Worm (Caenorhabditis elegans) whole organism, L2 larva: ENCODE data around the gene pdfr-1.

Experiments
- C34F6.9 ChIP-seq: fragments of 150-350 bp; optimal IDR thresholded peaks from 2 replicates; lab custom pipeline; 2014; ENCODE audit warnings: missing biosample characterization, missing genetic modification characterization
- F13H6.1 ChIP-seq: sonication (generic microtip); optimal IDR thresholded peaks from 2 replicates; lab custom pipeline; 2016; ENCODE audit warnings: missing genetic modification characterization, missing compliant biosample characterization
- R02D3.7 ChIP-seq: fragments of 150-350 bp; optimal IDR thresholded peaks from 2 replicates; lab custom pipeline; 2014; ENCODE audit warnings: missing biosample characterization, missing genetic modification characterization
- Y55F3AM.14 ChIP-seq: fragments of 200-800 bp; sonication (Bioruptor generic); optimal IDR thresholded peaks from 2 replicates; lab custom pipeline; 2018; ENCODE audit warnings: mild to moderate bottlenecking, missing genetic modification characterization, missing compliant biosample characterization
- ZK546.5 ChIP-seq: sonication (generic microtip); optimal IDR thresholded peaks from 2 replicates; lab custom pipeline; 2017; ENCODE audit warnings: missing biosample characterization, missing genetic modification characterization
- alr-1 ChIP-seq: fragments of 150-350 bp; optimal IDR thresholded peaks from 2 replicates; lab custom pipeline; 2014; ENCODE audit warnings: missing biosample characterization, missing genetic modification characterization
- aly-2 ChIP-seq: fragments of 150-350 bp; optimal IDR thresholded peaks from 2 replicates; lab custom pipeline; 2014; ENCODE audit warnings: missing biosample characterization, missing genetic modification characterization
- blmp-1 ChIP-seq: sonication (generic microtip); optimal IDR thresholded peaks from 2 replicates; lab custom pipeline; 2017; ENCODE audit warnings: missing genetic modification characterization, mild to moderate bottlenecking, missing compliant biosample characterization, antibody characterized with exemption, moderate library complexity; ENCODE audit not compliant: insufficient read depth
- ceh-16 ChIP-seq: fragments of 150-350 bp; optimal IDR thresholded peaks from 2 replicates; lab custom pipeline; 2014; ENCODE audit warnings: missing biosample characterization, missing genetic modification characterization
- ceh-82 ChIP-seq: fragments of 150-350 bp; optimal IDR thresholded peaks from 2 replicates; lab custom pipeline; 2014; ENCODE audit warnings: missing biosample characterization, missing genetic modification characterization
- crh-2 ChIP-seq: sonication (generic microtip); optimal IDR thresholded peaks from 2 replicates; lab custom pipeline; 2017; ENCODE audit warnings: missing biosample characterization, missing genetic modification characterization
- dmd-4 ChIP-seq: sonication (generic microtip); optimal IDR thresholded peaks from 2 replicates; lab custom pipeline; 2017; ENCODE audit warnings: missing biosample characterization, missing genetic modification characterization
- egl-27 ChIP-seq: sonication (generic microtip); optimal IDR thresholded peaks from 3 replicates; lab custom pipeline; 2017; ENCODE audit warnings: missing biosample characterization, missing genetic modification reagents, missing genetic modification characterization
- elt-1 ChIP-seq: fragments of 150-350 bp; optimal IDR thresholded peaks from 2 replicates; lab custom pipeline; 2014; ENCODE audit warnings: missing biosample characterization, missing genetic modification characterization
- gmeb-1 ChIP-seq: fragments of 150-350 bp; optimal IDR thresholded peaks from 2 replicates; lab custom pipeline; 2014; ENCODE audit warnings: missing biosample characterization, missing genetic modification characterization
- lin-11 ChIP-seq: fragments of 150-350 bp; sonication (generic microtip); optimal IDR thresholded peaks from 2 replicates; lab custom pipeline; 2014; ENCODE audit warnings: missing biosample characterization, missing genetic modification characterization, inconsistent platforms, mixed read lengths
- lsy-2 ChIP-seq, 2 experiments: fragments of 150-350 bp in 1 of 2; sonication (generic microtip) in 1 of 2; optimal IDR thresholded peaks; 2 replicates each; lab custom pipeline; 2014 to 2017; ENCODE audit warnings: missing biosample characterization in 2 of 2, missing genetic modification characterization in 2 of 2
- mab-5 ChIP-seq: fragments of 150-350 bp; optimal IDR thresholded peaks from 2 replicates; lab custom pipeline; 2014; ENCODE audit warnings: missing biosample characterization, missing genetic modification characterization
- mbf-1 ChIP-seq: sonication (generic microtip); optimal IDR thresholded peaks from 2 replicates; lab custom pipeline; 2017; ENCODE audit warnings: missing biosample characterization, missing genetic modification characterization
- mdl-1 ChIP-seq, 2 experiments: fragments of 150-350 bp in 1 of 2; sonication (generic microtip) in 1 of 2; optimal IDR thresholded peaks; 2 replicates each; lab custom pipeline; 2017; ENCODE audit warnings: missing biosample characterization in 2 of 2, missing genetic modification characterization in 2 of 2
- nhr-10 ChIP-seq: sonication (generic microtip); optimal IDR thresholded peaks from 2 replicates; lab custom pipeline; 2017; ENCODE audit warnings: missing biosample characterization, missing genetic modification characterization
- nhr-12 ChIP-seq: fragments of 150-350 bp; optimal IDR thresholded peaks from 2 replicates; lab custom pipeline; 2014; ENCODE audit warnings: missing biosample characterization, missing genetic modification characterization
- nhr-129 ChIP-seq: fragments of 150-350 bp; optimal IDR thresholded peaks from 2 replicates; lab custom pipeline; 2014; ENCODE audit warnings: missing biosample characterization, missing genetic modification characterization
- nhr-21 ChIP-seq: fragments of 150-350 bp; optimal IDR thresholded peaks from 2 replicates; lab custom pipeline; 2014; ENCODE audit warnings: missing biosample characterization, missing genetic modification characterization
- nhr-237 ChIP-seq: fragments of 150-350 bp; optimal IDR thresholded peaks from 2 replicates; lab custom pipeline; 2014; ENCODE audit warnings: missing biosample characterization, missing genetic modification characterization
- nhr-25 ChIP-seq: fragments of 150-350 bp; sonication (generic microtip); optimal IDR thresholded peaks from 3 replicates; lab custom pipeline; 2014; ENCODE audit warnings: missing biosample characterization, missing genetic modification characterization
- peb-1 ChIP-seq: fragments of 150-350 bp; optimal IDR thresholded peaks from 2 replicates; lab custom pipeline; 2014; ENCODE audit warnings: missing biosample characterization, missing genetic modification characterization
- sem-4 ChIP-seq: fragments of 150-350 bp; optimal IDR thresholded peaks from 2 replicates; lab custom pipeline; 2014; ENCODE audit warnings: missing biosample characterization, missing genetic modification reagents, missing genetic modification characterization
- sma-9 ChIP-seq, 2 experiments: fragments of 150-350 bp in 1 of 2; sonication (generic microtip) in 1 of 2; optimal IDR thresholded peaks; 2 replicates each; lab custom pipeline; 2014 to 2016; ENCODE audit warnings: missing genetic modification characterization in 2 of 2, mild to moderate bottlenecking in 1 of 2, missing biosample characterization in 1 of 2, missing compliant biosample characterization in 1 of 2, missing genetic modification reagents in 1 of 2, moderate library complexity in 1 of 2
- snpc-4 ChIP-seq: fragments of 150-350 bp; optimal IDR thresholded peaks from 2 replicates; lab custom pipeline; 2014; ENCODE audit warnings: missing biosample characterization, missing genetic modification characterization
- unc-55 ChIP-seq: fragments of 150-350 bp; sonication (generic microtip); optimal IDR thresholded peaks from 3 replicates; lab custom pipeline; 2014; ENCODE audit warnings: missing biosample characterization, missing genetic modification reagents, missing genetic modification characterization
- unc-62 ChIP-seq: fragments of 150-350 bp; optimal IDR thresholded peaks from 2 replicates; lab custom pipeline; 2014; ENCODE audit warnings: missing biosample characterization, missing genetic modification reagents, missing genetic modification characterization
- zag-1 ChIP-seq: fragments of 150-350 bp; optimal IDR thresholded peaks from 2 replicates; lab custom pipeline; 2014; ENCODE audit warnings: missing biosample characterization, missing genetic modification characterization
- ztf-1 ChIP-seq: fragments of 200-800 bp; sonication (Bioruptor generic); conservative IDR thresholded peaks from 2 replicates; pipeline ENCODE4 v1.3.6; 2022; ENCODE audit warnings: missing genetic modification characterization, missing compliant biosample characterization

Gene pdfr-1

ce11 chrIII:6680963-6681362, 29.1 kb upstream of the pdfr-1 start:
- TF ChIP-seq nhr-237 (no peak), dmd-4 (tag; lab: Kevin White, UChicago) (no peak), ceh-82 (tag; lab: Kevin White, UChicago) (no peak), lin-11 (no peak), mab-5 (tag; lab: Kevin White, UChicago) (no peak)

ce11 chrIII:6679323-6679722, 27.4 kb upstream of the pdfr-1 start:
- TF ChIP-seq C34F6.9 (no peak), snpc-4 (tag; lab: Kevin White, UChicago) (no peak), peb-1 (tag; lab: Kevin White, UChicago) (no peak)

- no peak for TF ChIP-seq gmeb-1 (tag; lab: Kevin White, UChicago)
- no peak for TF ChIP-seq peb-1 (tag; lab: Kevin White, UChicago)
- TF ChIP-seq alr-1 (tag; lab: Kevin White, UChicago) = no peak
- no peak for TF ChIP-seq egl-27 (tag; lab: Kevin White, UChicago)
- TF ChIP-seq nhr-21 (tag; lab: Kevin White, UChicago) = no peak
Measured at ce11 chrIII:6677304-6677703, 25.4 kb upstream of the pdfr-1 start.

ce11 chrIII:6675460-6675859, 23.6 kb upstream of the pdfr-1 start, which contains the start of gene rbf-1:
rbf-1 (plus strand) TSS chrIII:6675760.
- TF ChIP-seq mbf-1 (tag; lab: Kevin White, UChicago) (no peak), unc-55 (GFP tag; lab: Kevin White, UChicago) (peak; percentile 8)
- TF ChIP-seq, all 48 proteins: peak for 1

- peak; percentile 5 for TF ChIP-seq unc-55 (GFP tag; lab: Kevin White, UChicago)
- TF ChIP-seq nhr-129 (tag; lab: Kevin White, UChicago) = no peak
- TF ChIP-seq C34F6.9 = no peak
- TF ChIP-seq, all 48 proteins: peak for 1
Measured at ce11 chrIII:6670737-6671242, 18.9 kb upstream of the pdfr-1 start.

- no peak for TF ChIP-seq nhr-25
- TF ChIP-seq blmp-1 (tag; lab: Kevin White, UChicago) = no peak
- TF ChIP-seq lsy-2 (tag; optimal IDR thresholded peaks at IDR 0.05; lab: Kevin White, UChicago) = peak in 1 of 2 experiments; percentile 52
- TF ChIP-seq F13H6.1 = peak; percentile 18
- TF ChIP-seq mbf-1 (tag; lab: Kevin White, UChicago) = no peak
- no peak for TF ChIP-seq aly-2
- TF ChIP-seq nhr-129 (tag; lab: Kevin White, UChicago) = peak; percentile 48
- peak; percentile 47 for TF ChIP-seq zag-1 (tag; lab: Kevin White, UChicago)
- TF ChIP-seq unc-62 (GFP tag; lab: Kevin White, UChicago) = no peak
- no peak for TF ChIP-seq elt-1 (tag; lab: Kevin White, UChicago)
- TF ChIP-seq gmeb-1 (tag; lab: Kevin White, UChicago) = no peak
- TF ChIP-seq C34F6.9 = peak; percentile 30
- TF ChIP-seq snpc-4 (tag; lab: Kevin White, UChicago) = peak; percentile 26
Measured at ce11 chrIII:6655830-6656229, 3.9 kb upstream of the pdfr-1 start.

- TF ChIP-seq mdl-1 (tag; optimal IDR thresholded peaks at IDR 0.05; lab: Kevin White, UChicago) (no peak), sem-4 (tag; lab: Kevin White, UChicago) (no peak), ztf-1 (GFP tag; lab: Robert Waterston, UW) (no peak), nhr-10 (tag; lab: Kevin White, UChicago) (no peak), nhr-12 (no peak), mbf-1 (tag; lab: Kevin White, UChicago) (no peak), ZK546.5 (tag; lab: Kevin White, UChicago) (no peak), R02D3.7 (tag; lab: Kevin White, UChicago) (no peak), dmd-4 (tag; lab: Kevin White, UChicago) (no peak), ceh-16 (tag; lab: Kevin White, UChicago) (no peak), egl-27 (tag; lab: Kevin White, UChicago) (no peak), Y55F3AM.14 (GFP tag; lab: Kevin White, UChicago) (no peak), sma-9 (GFP tag; optimal IDR thresholded peaks at IDR 0.05; lab: Kevin White, UChicago) (no peak), sma-9 (tag; optimal IDR thresholded peaks at IDR 0.05; lab: Kevin White, UChicago) (no peak), nhr-129 (tag; lab: Kevin White, UChicago) (no peak), crh-2 (tag; lab: Kevin White, UChicago) (no peak), blmp-1 (tag; lab: Kevin White, UChicago) (no peak)
Measured at ce11 chrIII:6653932-6654331, 2.0 kb upstream of the pdfr-1 start.
